Worm (Caenorhabditis elegans): ENCODE results near the gene C18A3.7.

- TF ChIP-seq lin-15B (tag; optimal IDR thresholded peaks at IDR 0.05) = no peak
- TF ChIP-seq unc-62 (GFP tag; optimal IDR thresholded peaks at IDR 0.05 in 1 of 2) = no peak
- no peak for TF ChIP-seq unc-62 (tag; optimal IDR thresholded peaks at IDR 0.05)
Measured at ce11 chrII:5694798-5695197, 35.4 kb downstream of the C18A3.7 start, which contains the start of gene C25H3.14.
